Worm (Caenorhabditis elegans) whole organism, young adult: Measurements from ENCODE around the gene nep-1.
A peak's percentile ranks its signal among the peaks of the same experiment; 100 is the strongest.

Source experiments
- B0336.3 ChIP-seq: fragments of 200-800 bp; sonication (Bioruptor generic); IDR thresholded peaks from 2 replicates; pipeline ENCODE4 v1.3.6; 2022; ENCODE audit warnings: missing genetic modification characterization, missing compliant biosample characterization
- D2030.7 ChIP-seq: fragments of 200-800 bp; sonication (Bioruptor generic); IDR thresholded peaks from 2 replicates; pipeline ENCODE4 v1.3.6; 2022; ENCODE audit warnings: missing genetic modification reagents, missing genetic modification characterization, missing compliant biosample characterization
- F22D6.2 ChIP-seq: sonication (generic microtip); optimal IDR thresholded peaks from 2 replicates; lab custom pipeline; 2016; ENCODE audit warnings: mild to moderate bottlenecking, missing genetic modification characterization, missing compliant biosample characterization
- F23B12.7 ChIP-seq: sonication (generic microtip); optimal IDR thresholded peaks from 2 replicates; lab custom pipeline; 2017; ENCODE audit warnings: missing genetic modification characterization, mild to moderate bottlenecking, missing compliant biosample characterization, antibody characterized with exemption, moderate library complexity; ENCODE audit not compliant: insufficient read depth
- F39B2.1 ChIP-seq: fragments of 200-800 bp; sonication (Bioruptor generic); IDR thresholded peaks from 2 replicates; pipeline ENCODE4 v1.3.6; 2022; ENCODE audit warnings: missing genetic modification reagents, missing genetic modification characterization, missing compliant biosample characterization
- F55B11.4 ChIP-seq: sonication (generic microtip); optimal IDR thresholded peaks from 2 replicates; lab custom pipeline; 2016; ENCODE audit warnings: missing compliant biosample characterization, missing genetic modification characterization, borderline replicate concordance; ENCODE audit not compliant: insufficient read depth
- T07F8.4 ChIP-seq: sonication (generic microtip); optimal IDR thresholded peaks from 2 replicates; lab custom pipeline; 2016; ENCODE audit warnings: mild to moderate bottlenecking, missing genetic modification characterization, moderate library complexity, missing compliant biosample characterization
- T26A5.8 ChIP-seq: sonication (generic microtip); optimal IDR thresholded peaks from 2 replicates; lab custom pipeline; 2016; ENCODE audit warnings: missing genetic modification characterization, missing compliant biosample characterization
- Y53F4B.3 ChIP-seq: fragments of 200-800 bp; sonication (Bioruptor generic); IDR thresholded peaks from 2 replicates; pipeline ENCODE4 v1.3.6; 2022; ENCODE audit warnings: missing genetic modification reagents, missing genetic modification characterization, missing compliant biosample characterization
- Y56A3A.18 ChIP-seq: fragments of 200-800 bp; sonication (Bioruptor generic); IDR thresholded peaks from 2 replicates; pipeline ENCODE4 v1.3.6; 2022; ENCODE audit warnings: missing genetic modification reagents, missing genetic modification characterization, missing compliant biosample characterization
- Y67H2A.10 ChIP-seq: fragments of 200-800 bp; sonication (Bioruptor generic); conservative IDR thresholded peaks from 2 replicates; pipeline ENCODE4 v1.3.6; 2022; ENCODE audit warnings: missing genetic modification reagents, missing genetic modification characterization, missing compliant biosample characterization
- aptf-3 ChIP-seq: fragments of 200-800 bp; sonication (Bioruptor generic); IDR thresholded peaks from 2 replicates; pipeline ENCODE4 v1.3.6; 2022; ENCODE audit warnings: missing genetic modification characterization, missing compliant biosample characterization
- cebp-1 ChIP-seq, 2 experiments: fragments of 200-800 bp in 1 of 2; sonication (Bioruptor generic) in 1 of 2; sonication (generic microtip) in 1 of 2; IDR thresholded peaks in 1 of 2; optimal IDR thresholded peaks in 1 of 2; 2 replicates each; pipeline versions ENCODE4 v1.3.6 to Lab custom; 2017 to 2022; ENCODE audit warnings: missing compliant biosample characterization in 2 of 2, missing genetic modification characterization in 2 of 2, mild to moderate bottlenecking in 1 of 2, missing genetic modification reagents in 1 of 2, moderate library complexity in 1 of 2
- ceh-27 ChIP-seq: fragments of 200-800 bp; sonication (Bioruptor generic); optimal IDR thresholded peaks from 2 replicates; lab custom pipeline; 2018; ENCODE audit warnings: mild to moderate bottlenecking, missing genetic modification characterization, moderate library complexity, missing compliant biosample characterization
- ceh-79 ChIP-seq: sonication (generic microtip); optimal IDR thresholded peaks from 2 replicates; lab custom pipeline; 2017; ENCODE audit warnings: mild to moderate bottlenecking, missing genetic modification characterization, missing compliant biosample characterization
- dpff-1 ChIP-seq: sonication (generic microtip); optimal IDR thresholded peaks from 2 replicates; lab custom pipeline; 2017; ENCODE audit warnings: mild to moderate bottlenecking, missing genetic modification characterization, missing compliant biosample characterization
- efl-1 ChIP-seq: fragments of 150-350 bp; optimal IDR thresholded peaks from 2 replicates; lab custom pipeline; 2014; ENCODE audit warnings: missing biosample characterization, missing genetic modification reagents, missing genetic modification characterization
- ets-4 ChIP-seq: fragments of 200-800 bp; sonication (Bioruptor generic); optimal IDR thresholded peaks from 2 replicates; lab custom pipeline; 2018; ENCODE audit warnings: mild to moderate bottlenecking, missing genetic modification characterization, missing compliant biosample characterization
- gei-17 ChIP-seq: fragments of 200-800 bp; sonication (Bioruptor generic); optimal IDR thresholded peaks from 2 replicates; lab custom pipeline; 2018; ENCODE audit warnings: mild to moderate bottlenecking, missing genetic modification characterization, missing compliant biosample characterization
- him-1 ChIP-seq: sonication (generic microtip); optimal IDR thresholded peaks from 2 replicates; lab custom pipeline; 2016; ENCODE audit warnings: missing genotype, missing genetic modification reagents, missing genetic modification characterization, missing compliant biosample characterization
- hlh-12 ChIP-seq: sonication (generic microtip); optimal IDR thresholded peaks from 2 replicates; lab custom pipeline; 2016; ENCODE audit warnings: missing genetic modification characterization, missing compliant biosample characterization
- hmg-1.2 ChIP-seq: fragments of 200-800 bp; sonication (Bioruptor generic); IDR thresholded peaks from 2 replicates; pipeline ENCODE4 v1.3.6; 2022; ENCODE audit warnings: missing genetic modification reagents, missing genetic modification characterization, missing compliant biosample characterization
- let-607 ChIP-seq, 2 experiments: fragments of 200-800 bp in 1 of 2; sonication (Bioruptor generic) in 1 of 2; sonication (generic microtip) in 1 of 2; optimal IDR thresholded peaks; 2 replicates each; lab custom pipeline; 2016 to 2018; ENCODE audit warnings: mild to moderate bottlenecking in 2 of 2, missing compliant biosample characterization in 2 of 2, missing genetic modification characterization in 2 of 2, moderate library complexity in 2 of 2, missing genotype in 1 of 2
- lin-26 ChIP-seq: fragments of 200-800 bp; sonication (Bioruptor generic); IDR thresholded peaks from 2 replicates; pipeline ENCODE4 v1.3.6; 2022; ENCODE audit warnings: missing genetic modification reagents, missing genetic modification characterization, missing compliant biosample characterization
- lin-35 ChIP-seq, 3 experiments: fragments of 150-350 bp in 2 of 3; sonication (generic microtip) in 1 of 3; optimal IDR thresholded peaks; 2 replicates each; lab custom pipeline; 2014 to 2018; ENCODE audit warnings: missing biosample characterization in 3 of 3, missing genetic modification characterization in 3 of 3, missing genetic modification reagents in 3 of 3
- lin-54 ChIP-seq: fragments of 200-800 bp; sonication (Bioruptor generic); optimal IDR thresholded peaks from 2 replicates; lab custom pipeline; 2018; ENCODE audit warnings: mild to moderate bottlenecking, missing genetic modification characterization, missing compliant biosample characterization
- lir-1 ChIP-seq: fragments of 200-800 bp; sonication (Bioruptor generic); conservative IDR thresholded peaks from 2 replicates; pipeline ENCODE4 v1.3.6; 2022; ENCODE audit warnings: missing genetic modification reagents, missing genetic modification characterization, missing compliant biosample characterization
- lsl-1 ChIP-seq: fragments of 200-800 bp; sonication (Bioruptor generic); optimal IDR thresholded peaks from 2 replicates; lab custom pipeline; 2018; ENCODE audit warnings: mild to moderate bottlenecking, missing genetic modification characterization, moderate library complexity, missing compliant biosample characterization
- lsy-27 ChIP-seq: sonication (generic microtip); optimal IDR thresholded peaks from 2 replicates; lab custom pipeline; 2017; ENCODE audit warnings: missing genetic modification characterization, mild to moderate bottlenecking, missing compliant biosample characterization, antibody characterized with exemption, missing genotype, borderline replicate concordance; ENCODE audit not compliant: insufficient read depth
- madf-10 ChIP-seq: sonication (generic microtip); optimal IDR thresholded peaks from 2 replicates; lab custom pipeline; 2016; ENCODE audit warnings: mild to moderate bottlenecking, missing genetic modification characterization, missing compliant biosample characterization
- madf-3 ChIP-seq: fragments of 200-800 bp; sonication (Bioruptor generic); IDR thresholded peaks from 2 replicates; pipeline ENCODE4 v1.3.6; 2022; ENCODE audit warnings: missing genetic modification reagents, missing genetic modification characterization, missing compliant biosample characterization
- mcd-1 ChIP-seq: fragments of 200-800 bp; sonication (Bioruptor generic); IDR thresholded peaks from 2 replicates; pipeline ENCODE4 v1.3.6; 2022; ENCODE audit warnings: missing genetic modification reagents, missing genetic modification characterization, missing compliant biosample characterization
- mes-4 ChIP-seq: sonication (generic microtip); optimal IDR thresholded peaks from 2 replicates; lab custom pipeline; 2016; ENCODE audit warnings: missing genotype, missing genetic modification characterization, missing compliant biosample characterization
- nfyb-1 ChIP-seq: fragments of 200-800 bp; sonication (Bioruptor generic); IDR thresholded peaks from 2 replicates; pipeline ENCODE4 v1.3.6; 2022; ENCODE audit warnings: missing genetic modification reagents, missing genetic modification characterization, missing compliant biosample characterization
- nhr-120 ChIP-seq: fragments of 200-800 bp; sonication (Bioruptor generic); IDR thresholded peaks from 2 replicates; pipeline ENCODE4 v1.3.6; 2022; ENCODE audit warnings: missing genetic modification characterization, missing compliant biosample characterization
- nhr-27 ChIP-seq: fragments of 200-800 bp; sonication (Bioruptor generic); optimal IDR thresholded peaks from 2 replicates; lab custom pipeline; 2018; ENCODE audit warnings: mild to moderate bottlenecking, missing genetic modification characterization, moderate library complexity, missing compliant biosample characterization
- rcor-1 ChIP-seq: fragments of 200-800 bp; sonication (Bioruptor generic); IDR thresholded peaks from 2 replicates; pipeline ENCODE4 v1.3.6; 2022; ENCODE audit warnings: missing genetic modification reagents, missing genetic modification characterization, missing compliant biosample characterization
- sdz-38 ChIP-seq: sonication (generic microtip); optimal IDR thresholded peaks from 2 replicates; lab custom pipeline; 2016; ENCODE audit warnings: missing genotype, missing genetic modification characterization, missing compliant biosample characterization
- snpc-1.3 ChIP-seq: sonication (generic microtip); optimal IDR thresholded peaks from 2 replicates; lab custom pipeline; 2017; ENCODE audit warnings: missing genetic modification characterization, mild to moderate bottlenecking, missing compliant biosample characterization, antibody characterized with exemption, moderate library complexity, missing genotype, missing genetic modification reagents; ENCODE audit not compliant: insufficient read depth
- snpc-3.4 ChIP-seq: sonication (generic microtip); optimal IDR thresholded peaks from 2 replicates; lab custom pipeline; 2017; ENCODE audit warnings: missing genetic modification characterization, mild to moderate bottlenecking, missing compliant biosample characterization, antibody characterized with exemption, moderate library complexity, missing genotype, missing genetic modification reagents
- snpc-4 ChIP-seq, 5 experiments: fragments of 150-350 bp in 1 of 5; sonication (generic microtip) in 4 of 5; optimal IDR thresholded peaks; 2 replicates each; lab custom pipeline; 2014 to 2018; ENCODE audit warnings: missing genetic modification characterization in 5 of 5, missing biosample characterization in 3 of 5, antibody characterized with exemption in 2 of 5, mild to moderate bottlenecking in 2 of 5, missing compliant biosample characterization in 2 of 5, missing genotype in 2 of 5, moderate library complexity in 2 of 5, missing genetic modification reagents in 1 of 5
- sptf-2 ChIP-seq: fragments of 200-800 bp; sonication (Bioruptor generic); optimal IDR thresholded peaks from 2 replicates; lab custom pipeline; 2018; ENCODE audit warnings: mild to moderate bottlenecking, missing genetic modification characterization, missing compliant biosample characterization
- tbx-9 ChIP-seq: sonication (generic microtip); optimal IDR thresholded peaks from 2 replicates; lab custom pipeline; 2016; ENCODE audit warnings: borderline replicate concordance, missing genetic modification characterization, inconsistent platforms, missing compliant biosample characterization
- zfh-2 ChIP-seq: fragments of 200-800 bp; sonication (Bioruptor generic); conservative IDR thresholded peaks from 2 replicates; pipeline ENCODE4 v1.3.6; 2022; ENCODE audit warnings: missing genetic modification reagents, missing genetic modification characterization, missing compliant biosample characterization
- ztf-22 ChIP-seq: fragments of 200-800 bp; sonication (Bioruptor generic); optimal IDR thresholded peaks from 2 replicates; lab custom pipeline; 2018; ENCODE audit warnings: mild to moderate bottlenecking, missing genetic modification characterization, moderate library complexity, missing compliant biosample characterization
- ztf-28 ChIP-seq: fragments of 200-800 bp; sonication (Bioruptor generic); IDR thresholded peaks from 2 replicates; pipeline ENCODE4 v1.3.6; 2022; ENCODE audit warnings: missing genetic modification reagents, missing genetic modification characterization, missing compliant biosample characterization
- ztf-6 ChIP-seq: fragments of 200-800 bp; sonication (Bioruptor generic); IDR thresholded peaks from 2 replicates; pipeline ENCODE4 v1.3.6; 2022; ENCODE audit warnings: missing genetic modification reagents, missing genetic modification characterization, missing compliant biosample characterization

The nep-1 gene

DNA sequence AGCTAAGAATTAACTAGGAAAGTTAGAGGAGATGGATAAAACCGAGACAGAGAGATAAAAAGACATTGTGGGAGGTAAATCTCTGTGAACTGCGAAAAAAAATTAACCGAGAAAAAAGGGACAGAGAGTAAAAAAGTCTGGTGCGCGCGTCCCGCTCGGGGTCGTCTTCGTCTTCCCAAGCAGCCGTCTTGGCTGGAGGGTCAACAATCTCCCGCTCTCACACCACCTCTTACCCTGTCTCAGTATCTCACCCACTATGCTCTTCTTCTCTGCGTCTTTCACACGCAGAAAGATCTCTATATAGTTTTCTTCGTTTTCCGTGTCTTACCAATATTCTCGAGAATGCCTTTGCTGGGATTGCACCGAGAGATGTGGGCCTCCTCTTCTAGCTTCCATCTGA, 24.3 kb downstream of the nep-1 start:
- TF ChIP-seq lin-26 (GFP tag; lab: Robert Waterston, UW) (no peak), Y67H2A.10 (GFP tag; lab: Robert Waterston, UW) (no peak), lir-1 (no peak), rcor-1 (GFP tag; lab: Robert Waterston, UW) (peak; percentile 10; the same call in 1 of the 2 replicates), F22D6.2 (tag; lab: Kevin White, UChicago) (no peak), F39B2.1 (GFP tag; lab: Robert Waterston, UW) (no peak), ztf-28 (GFP tag; lab: Robert Waterston, UW) (no peak), efl-1 (no peak), ceh-27 (GFP tag; lab: Kevin White, UChicago) (peak; percentile 21), nhr-120 (GFP tag; lab: Robert Waterston, UW) (no peak), snpc-3.4 (tag; lab: Kevin White, UChicago) (no peak), ztf-6 (GFP tag; lab: Robert Waterston, UW) (no peak), let-607 (tag; optimal IDR thresholded peaks at IDR 0.05; lab: Kevin White, UChicago) (no peak), aptf-3 (GFP tag; lab: Robert Waterston, UW) (no peak), Y53F4B.3 (GFP tag; lab: Robert Waterston, UW) (no peak), hmg-1.2 (GFP tag; lab: Robert Waterston, UW) (peak; percentile 70; the same call in 1 of the 2 replicates), zfh-2 (GFP tag; lab: Robert Waterston, UW) (peak; percentile 68), ztf-22 (GFP tag; lab: Kevin White, UChicago) (no peak), nhr-27 (no peak), madf-3 (GFP tag; lab: Robert Waterston, UW) (no peak), ceh-79 (no peak), Y56A3A.18 (GFP tag; lab: Robert Waterston, UW) (no peak), tbx-9 (tag; lab: Kevin White, UChicago) (no peak), F55B11.4 (tag; lab: Kevin White, UChicago) (no peak), madf-10 (tag; lab: Kevin White, UChicago) (no peak), him-1 (tag; lab: Kevin White, UChicago) (no peak), snpc-4 (GFP tag; optimal IDR thresholded peaks at IDR 0.05; lab: Kevin White, UChicago) (no peak), snpc-4 (tag; optimal IDR thresholded peaks at IDR 0.05; lab: Kevin White, UChicago) (peak in 1 of 4 experiments; percentile 25), T07F8.4 (tag; lab: Kevin White, UChicago) (no peak), B0336.3 (GFP tag; lab: Robert Waterston, UW) (no peak), gei-17 (GFP tag; lab: Kevin White, UChicago) (no peak), mcd-1 (GFP tag; lab: Robert Waterston, UW) (no peak), sdz-38 (tag; lab: Kevin White, UChicago) (no peak), lsy-27 (no peak), sptf-2 (GFP tag; lab: Kevin White, UChicago) (no peak), lin-35 (GFP tag; optimal IDR thresholded peaks at IDR 0.05; lab: Kevin White, UChicago) (peak in 1 of 3 experiments; percentile 19), T26A5.8 (tag; lab: Kevin White, UChicago) (no peak), mes-4 (tag; lab: Kevin White, UChicago) (no peak), hlh-12 (tag; lab: Kevin White, UChicago) (no peak), F23B12.7 (no peak), D2030.7 (GFP tag; lab: Robert Waterston, UW) (no peak), nfyb-1 (GFP tag; lab: Robert Waterston, UW) (peak; percentile 34; the same call in 1 of the 2 replicates), dpff-1 (tag; lab: Kevin White, UChicago) (no peak), ets-4 (GFP tag; lab: Kevin White, UChicago) (no peak), lsl-1 (GFP tag; lab: Kevin White, UChicago) (no peak), cebp-1 (GFP tag; IDR thresholded peaks at IDR 0.05; lab: Robert Waterston, UW) (no peak), cebp-1 (tag; optimal IDR thresholded peaks at IDR 0.05; lab: Kevin White, UChicago) (peak; percentile 46), snpc-1.3 (tag; lab: Kevin White, UChicago) (no peak), lin-54 (GFP tag; lab: Kevin White, UChicago) (no peak)
